Worm (Caenorhabditis elegans): ENCODE measurements around the gene C30A5.16.

DNA sequence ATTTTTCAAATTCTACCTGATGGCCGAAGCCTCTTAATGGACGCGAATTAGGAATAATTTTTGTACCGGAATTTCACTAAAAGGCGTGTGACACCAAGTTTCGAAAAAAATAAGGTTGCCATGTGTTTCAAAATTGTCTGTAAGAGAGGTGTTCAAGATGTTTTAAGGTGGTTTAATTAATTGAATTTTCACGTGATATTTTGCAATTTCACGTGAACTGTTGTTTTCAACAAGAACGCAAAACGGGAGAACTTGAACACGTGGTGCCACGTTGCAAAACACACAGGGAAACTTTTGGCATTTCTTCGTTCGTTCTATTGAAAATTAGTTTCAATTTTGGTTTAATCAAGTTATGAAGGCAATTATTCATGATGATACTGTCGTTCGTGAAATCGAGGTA lies 36.4 kb upstream of the C30A5.16 start, which contains the start of gene spc-2:
- TF ChIP-seq lin-15B (tag; optimal IDR thresholded peaks at IDR 0.05) (no peak), lin-39 (tag; optimal IDR thresholded peaks at IDR 0.05) (no peak), nhr-12 (tag; optimal IDR thresholded peaks at IDR 0.05) (no peak), tbx-2 (tag; optimal IDR thresholded peaks at IDR 0.05) (no peak)

Measured in whole organism, L3 larva.